Fruit fly (Drosophila melanogaster) whole organism, adult: ENCODE measurements around the gene CG12811.

Experiments
- CG11617 ChIP-seq: fragments of 200-800 bp; sonication (Bioruptor generic); optimal IDR thresholded peaks from 2 replicates; lab custom pipeline; 2017; ENCODE audit warnings: mild to moderate bottlenecking, missing biosample characterization, missing genetic modification reagents, missing genetic modification characterization
- CG12768 ChIP-seq: fragments of 200-800 bp; sonication (Bioruptor generic); optimal IDR thresholded peaks from 2 replicates; lab custom pipeline; 2017; ENCODE audit warnings: missing biosample characterization, missing genetic modification characterization, mild to moderate bottlenecking, moderate library complexity, missing genetic modification reagents
- CG14711 ChIP-seq: fragments of 200-800 bp; sonication (Bioruptor generic); optimal IDR thresholded peaks from 2 replicates; lab custom pipeline; 2018; ENCODE audit warnings: missing biosample characterization, mild to moderate bottlenecking, missing genetic modification characterization, moderate library complexity
- CG1620 ChIP-seq: fragments of 200-800 bp; sonication (Bioruptor generic); optimal IDR thresholded peaks from 2 replicates; lab custom pipeline; 2016; ENCODE audit warnings: missing biosample characterization, missing genetic modification characterization
- CG33017 ChIP-seq: fragments of 200-800 bp; sonication (Bioruptor generic); optimal IDR thresholded peaks from 2 replicates; lab custom pipeline; 2018; ENCODE audit warnings: missing biosample characterization, mild to moderate bottlenecking, missing genetic modification characterization, moderate library complexity
- CG5204 ChIP-seq: fragments of 200-800 bp; sonication (Bioruptor generic); optimal IDR thresholded peaks from 2 replicates; lab custom pipeline; 2016; ENCODE audit warnings: missing biosample characterization, missing genetic modification characterization
- CG7045 ChIP-seq: fragments of 200-800 bp; sonication (Bioruptor generic); optimal IDR thresholded peaks from 2 replicates; lab custom pipeline; 2017; ENCODE audit warnings: missing biosample characterization, mild to moderate bottlenecking, missing genetic modification characterization
- CG7101 ChIP-seq: fragments of 200-800 bp; sonication (Bioruptor generic); optimal IDR thresholded peaks from 2 replicates; lab custom pipeline; 2018; ENCODE audit warnings: missing biosample characterization, mild to moderate bottlenecking, missing genetic modification characterization, moderate library complexity
- Clk ChIP-seq: fragments of 200-800 bp; sonication (Bioruptor generic); optimal IDR thresholded peaks from 2 replicates; lab custom pipeline; 2017; ENCODE audit warnings: missing biosample characterization, missing genetic modification characterization
- Crg-1 ChIP-seq: fragments of 200-800 bp; sonication (Bioruptor generic); optimal IDR thresholded peaks from 2 replicates; lab custom pipeline; 2016; ENCODE audit warnings: missing biosample characterization, missing genetic modification characterization
- Hr96 ChIP-seq: fragments of 200-800 bp; sonication (Bioruptor generic); optimal IDR thresholded peaks from 2 replicates; lab custom pipeline; 2016; ENCODE audit warnings: missing biosample characterization, missing genetic modification characterization
- Mnt ChIP-seq: fragments of 200-800 bp; sonication (Bioruptor generic); optimal IDR thresholded peaks from 2 replicates; lab custom pipeline; 2016; ENCODE audit warnings: missing biosample characterization, mild to moderate bottlenecking, missing genetic modification characterization
- bab1 ChIP-seq: fragments of 200-800 bp; sonication (Bioruptor generic); optimal IDR thresholded peaks from 3 replicates; lab custom pipeline; 2019; ENCODE audit warnings: missing biosample characterization, mild to moderate bottlenecking, missing genetic modification characterization, moderate library complexity
- cic ChIP-seq: fragments of 200-800 bp; sonication (Bioruptor generic); optimal IDR thresholded peaks from 2 replicates; lab custom pipeline; 2017; ENCODE audit warnings: missing biosample characterization, mild to moderate bottlenecking, missing genetic modification characterization, moderate library complexity
- cnc ChIP-seq, 2 experiments: fragments of >200 bp; optimal IDR thresholded peaks; 2 replicates each; lab custom pipeline; 2017
- kay ChIP-seq: fragments of 200-800 bp; sonication (Bioruptor generic); peaks from one replicate; lab custom pipeline; 2016; ENCODE audit warnings: missing biosample characterization, missing genetic modification characterization, borderline replicate concordance
- ovo ChIP-seq: fragments of 200-800 bp; sonication (Bioruptor generic); optimal IDR thresholded peaks from 2 replicates; lab custom pipeline; 2016; ENCODE audit warnings: missing biosample characterization, missing genetic modification characterization
- pad ChIP-seq: fragments of 200-800 bp; sonication (Bioruptor generic); optimal IDR thresholded peaks from 3 replicates; lab custom pipeline; 2017; ENCODE audit warnings: missing biosample characterization, missing genetic modification characterization, mild to moderate bottlenecking, moderate library complexity, missing genetic modification reagents
- tj ChIP-seq: fragments of 200-800 bp; sonication (Bioruptor generic); optimal IDR thresholded peaks from 3 replicates; lab custom pipeline; 2017; ENCODE audit warnings: missing biosample characterization, mild to moderate bottlenecking, missing genetic modification characterization, moderate library complexity
- toe ChIP-seq: fragments of 200-800 bp; sonication (Bioruptor generic); optimal IDR thresholded peaks from 2 replicates; lab custom pipeline; 2016; ENCODE audit warnings: missing biosample characterization, missing genetic modification characterization

Gene CG12811

dm6 chr3R:10048775-10048841 lies at the start of gene CG12811:
CG12811 (minus strand) TSS chr3R:10048797.
- TF ChIP-seq Crg-1 (GFP tag; lab: Kevin White, UChicago) (no peak), CG33017 (tag; lab: Kevin White, UChicago) (no peak), CG7101 (tag; lab: Kevin White, UChicago) (no peak), cnc (optimal IDR thresholded peaks at IDR 0.05; lab: Kevin White, UChicago) (no peak), CG5204 (no peak), cic (GFP tag; lab: Kevin White, UChicago) (no peak), kay (GFP tag; lab: Kevin White, UChicago) (no peak), Hr96 (GFP tag; lab: Kevin White, UChicago) (no peak), CG12768 (GFP tag; lab: Kevin White, UChicago) (no peak), CG7045 (no peak), tj (GFP tag; lab: Kevin White, UChicago) (no peak), Mnt (GFP tag; lab: Kevin White, UChicago) (no peak), pad (GFP tag; lab: Kevin White, UChicago) (no peak), toe (GFP tag; lab: Kevin White, UChicago) (no peak), CG1620 (GFP tag; lab: Kevin White, UChicago) (no peak), CG11617 (GFP tag; lab: Kevin White, UChicago) (no peak), CG14711 (no peak), bab1 (GFP tag; lab: Kevin White, UChicago) (no peak)

- TF ChIP-seq CG14711 (no peak), CG12768 (GFP tag; lab: Kevin White, UChicago) (no peak), Hr96 (GFP tag; lab: Kevin White, UChicago) (no peak), CG7101 (tag; lab: Kevin White, UChicago) (no peak), pad (GFP tag; lab: Kevin White, UChicago) (no peak), cic (GFP tag; lab: Kevin White, UChicago) (no peak), cnc (optimal IDR thresholded peaks at IDR 0.05; lab: Kevin White, UChicago) (no peak), CG11617 (GFP tag; lab: Kevin White, UChicago) (no peak), bab1 (GFP tag; lab: Kevin White, UChicago) (no peak), kay (GFP tag; lab: Kevin White, UChicago) (no peak), CG33017 (tag; lab: Kevin White, UChicago) (no peak), CG5204 (no peak), toe (GFP tag; lab: Kevin White, UChicago) (no peak), tj (GFP tag; lab: Kevin White, UChicago) (no peak), Crg-1 (GFP tag; lab: Kevin White, UChicago) (no peak), Mnt (GFP tag; lab: Kevin White, UChicago) (no peak), CG1620 (GFP tag; lab: Kevin White, UChicago) (no peak), Clk (GFP tag; lab: Kevin White, UChicago) (no peak), ovo (GFP tag; lab: Kevin White, UChicago) (no peak)
Observed at dm6 chr3R:10098296-10098675, 49.7 kb upstream of the CG12811 start.

dm6 chr3R:10097531-10098295 lies 49.1 kb upstream of the CG12811 start:
- TF ChIP-seq ovo (GFP tag; lab: Kevin White, UChicago), result no peak
- TF ChIP-seq CG7045, result peak; percentile 26
- no peak for TF ChIP-seq CG1620 (GFP tag; lab: Kevin White, UChicago)
- no peak for TF ChIP-seq CG12768 (GFP tag; lab: Kevin White, UChicago)
- TF ChIP-seq CG11617 (GFP tag; lab: Kevin White, UChicago), result no peak
- TF ChIP-seq bab1 (GFP tag; lab: Kevin White, UChicago), result no peak
- no peak for TF ChIP-seq Clk (GFP tag; lab: Kevin White, UChicago)
- TF ChIP-seq CG5204, result no peak
- peak; percentile 70 for TF ChIP-seq cic (GFP tag; lab: Kevin White, UChicago)
- peak; percentile 3 for TF ChIP-seq CG33017 (tag; lab: Kevin White, UChicago)
- peak; percentile 35 for TF ChIP-seq Mnt (GFP tag; lab: Kevin White, UChicago)

dm6 chr3R:10095765-10096164 lies 47.2 kb upstream of the CG12811 start:
- TF ChIP-seq CG1620 (GFP tag; lab: Kevin White, UChicago), result no peak
- no peak for TF ChIP-seq CG7101 (tag; lab: Kevin White, UChicago)
- TF ChIP-seq kay (GFP tag; lab: Kevin White, UChicago), result peak; percentile 90

- TF ChIP-seq ovo (GFP tag; lab: Kevin White, UChicago) (no peak), pad (GFP tag; lab: Kevin White, UChicago) (peak; percentile 4), kay (GFP tag; lab: Kevin White, UChicago) (peak; percentile 65)
Observed at dm6 chr3R:10095052-10095451, 46.5 kb upstream of the CG12811 start.

- TF ChIP-seq cnc (optimal IDR thresholded peaks at IDR 0.05; lab: Kevin White, UChicago) (peak in 1 of 2 experiments; percentile 32), Mnt (GFP tag; lab: Kevin White, UChicago) (peak; percentile 77), CG14711 (no peak), kay (GFP tag; lab: Kevin White, UChicago) (peak; percentile 98), tj (GFP tag; lab: Kevin White, UChicago) (peak; percentile 57), CG1620 (GFP tag; lab: Kevin White, UChicago) (no peak), CG12768 (GFP tag; lab: Kevin White, UChicago) (peak; percentile 59), Clk (GFP tag; lab: Kevin White, UChicago) (no peak), CG7101 (tag; lab: Kevin White, UChicago) (peak; percentile 49), CG33017 (tag; lab: Kevin White, UChicago) (peak; percentile 52), CG7045 (peak; percentile 17), cic (GFP tag; lab: Kevin White, UChicago) (peak; percentile 85), CG11617 (GFP tag; lab: Kevin White, UChicago) (peak; percentile 40)
Observed at dm6 chr3R:10093252-10094030, 44.8 kb upstream of the CG12811 start.
